Fruit fly (Drosophila melanogaster): ENCODE data around the gene bbx.

Gene bbx

dm6 chrX:21369149-21369988 lies 6.5 kb downstream of the bbx start:
- TF ChIP-seq tai (GFP tag; optimal IDR thresholded peaks at IDR 0.05) = peak; percentile 28
- no peak for TF ChIP-seq Rel (GFP tag; optimal IDR thresholded peaks at IDR 0.05)
- peak; percentile 83 for TF ChIP-seq Rel (tag; optimal IDR thresholded peaks at IDR 0.05)
- no peak for TF ChIP-seq dmrt93B (GFP tag; optimal IDR thresholded peaks at IDR 0.05)
- no peak for TF ChIP-seq HLH106 (tag; optimal IDR thresholded peaks at IDR 0.05)
- no peak for TF ChIP-seq CG32264 (GFP tag; optimal IDR thresholded peaks at IDR 0.05)
- TF ChIP-seq Jra (GFP tag; optimal IDR thresholded peaks at IDR 0.05) = no peak
- peak; percentile 1 for TF ChIP-seq rgr (GFP tag; optimal IDR thresholded peaks at IDR 0.05)
- peak; percentile 12 for TF ChIP-seq OdsH (GFP tag; optimal IDR thresholded peaks at IDR 0.05)
- no peak for TF ChIP-seq N (GFP tag; optimal IDR thresholded peaks at IDR 0.05)
- no peak for TF ChIP-seq Dif (GFP tag; optimal IDR thresholded peaks at IDR 0.05; ENCODE audit: partially characterized antibody)
- no peak for TF ChIP-seq Myc (optimal IDR thresholded peaks at IDR 0.05)
- no peak for TF ChIP-seq sv (GFP tag; optimal IDR thresholded peaks at IDR 0.05)
- TF ChIP-seq Abd-B (GFP tag; optimal IDR thresholded peaks at IDR 0.05) = no peak
- no peak for TF ChIP-seq lola (GFP tag; optimal IDR thresholded peaks at IDR 0.05)
- TF ChIP-seq CrebA (GFP tag; optimal IDR thresholded peaks at IDR 0.05; ENCODE audit: borderline replicate concordance) = no peak
- no peak for TF ChIP-seq pan (optimal IDR thresholded peaks at IDR 0.05)
- TF ChIP-seq dl (GFP tag; optimal IDR thresholded peaks at IDR 0.05; ENCODE audit: insufficient read depth in 1 of 2, partially characterized antibody in 2 of 2) = no peak
- no peak for TF ChIP-seq brk (GFP tag; optimal IDR thresholded peaks at IDR 0.05)
- no peak for TF ChIP-seq Mio (GFP tag; optimal IDR thresholded peaks at IDR 0.05)
- no peak for TF ChIP-seq Hr83 (GFP tag; optimal IDR thresholded peaks at IDR 0.05; ENCODE audit: poor library complexity, severe bottlenecking)
- no peak for TF ChIP-seq Hnf4 (GFP tag; optimal IDR thresholded peaks at IDR 0.05)
- TF ChIP-seq h (GFP tag; optimal IDR thresholded peaks at IDR 0.05) = no peak
- no peak for TF ChIP-seq CG9705 (GFP tag; optimal IDR thresholded peaks at IDR 0.05)
- no peak for TF ChIP-seq psq (GFP tag; optimal IDR thresholded peaks at IDR 0.05)

dm6 chrX:21373659-21374426 lies 11.0 kb downstream of the bbx start, which contains the start of gene slgA:
slgA (plus strand) TSS chrX:21374002.
- peak; percentile 51 for TF ChIP-seq rgr (GFP tag; optimal IDR thresholded peaks at IDR 0.05)
- peak in 1 of 2 experiments; percentile 63 for TF ChIP-seq foxo (GFP tag; optimal IDR thresholded peaks at IDR 0.05)
- no peak for TF ChIP-seq sage (GFP tag; optimal IDR thresholded peaks at IDR 0.05)
- TF ChIP-seq h (GFP tag; optimal IDR thresholded peaks at IDR 0.05) = peak; percentile 54
- no peak for TF ChIP-seq OdsH (GFP tag; optimal IDR thresholded peaks at IDR 0.05)
- no peak for TF ChIP-seq Vsx2 (GFP tag; optimal IDR thresholded peaks at IDR 0.05; ENCODE audit: partially characterized antibody)
- no peak for TF ChIP-seq lola (GFP tag; optimal IDR thresholded peaks at IDR 0.05)
- TF ChIP-seq Hnf4 (GFP tag; optimal IDR thresholded peaks at IDR 0.05) = peak; percentile 70
- TF ChIP-seq Sp1 (GFP tag; optimal IDR thresholded peaks at IDR 0.05) = peak; percentile 36
- no peak for TF ChIP-seq GATAd (GFP tag; optimal IDR thresholded peaks at IDR 0.05)
- TF ChIP-seq N (GFP tag; optimal IDR thresholded peaks at IDR 0.05) = no peak
- TF ChIP-seq Hr83 (GFP tag; optimal IDR thresholded peaks at IDR 0.05; ENCODE audit: poor library complexity, severe bottlenecking) = peak; percentile 76
- TF ChIP-seq dsf (GFP tag; optimal IDR thresholded peaks at IDR 0.05; ENCODE audit: borderline replicate concordance) = no peak
- peak; percentile 13 for TF ChIP-seq Jra (GFP tag; optimal IDR thresholded peaks at IDR 0.05)
- TF ChIP-seq Abd-B (GFP tag; optimal IDR thresholded peaks at IDR 0.05) = no peak
- no peak for TF ChIP-seq Dfd (GFP tag; optimal IDR thresholded peaks at IDR 0.05)
- peak; percentile 2 for TF ChIP-seq br (GFP tag; optimal IDR thresholded peaks at IDR 0.05)
- peak; percentile 15 for TF ChIP-seq CG9705 (GFP tag; optimal IDR thresholded peaks at IDR 0.05)
- peak; percentile 1 for TF ChIP-seq woc (GFP tag; optimal IDR thresholded peaks at IDR 0.05)
- TF ChIP-seq ey (GFP tag; optimal IDR thresholded peaks at IDR 0.05) = peak; percentile 19
- TF ChIP-seq fru (GFP tag; optimal IDR thresholded peaks at IDR 0.05) = peak; percentile 39
- no peak for TF ChIP-seq Hr78 (GFP tag; optimal IDR thresholded peaks at IDR 0.05)
- peak; percentile 24 for TF ChIP-seq Mio (GFP tag; optimal IDR thresholded peaks at IDR 0.05)
- peak; percentile 15 for TF ChIP-seq psq (GFP tag; optimal IDR thresholded peaks at IDR 0.05)
- no peak for TF ChIP-seq dl (GFP tag; optimal IDR thresholded peaks at IDR 0.05; ENCODE audit: insufficient read depth in 1 of 2, partially characterized antibody in 2 of 2)
- no peak for TF ChIP-seq CG32264 (GFP tag; optimal IDR thresholded peaks at IDR 0.05)
- TF ChIP-seq pan (optimal IDR thresholded peaks at IDR 0.05) = no peak
- TF ChIP-seq tai (GFP tag; optimal IDR thresholded peaks at IDR 0.05) = peak; percentile 6
- no peak for TF ChIP-seq brk (GFP tag; optimal IDR thresholded peaks at IDR 0.05)
- TF ChIP-seq jim (GFP tag; optimal IDR thresholded peaks at IDR 0.05) = no peak
- no peak for TF ChIP-seq Dif (GFP tag; optimal IDR thresholded peaks at IDR 0.05; ENCODE audit: partially characterized antibody)
- no peak for TF ChIP-seq Rel (GFP tag; optimal IDR thresholded peaks at IDR 0.05)
- TF ChIP-seq Rel (tag; optimal IDR thresholded peaks at IDR 0.05) = peak; percentile 38
- peak; percentile 29 for TF ChIP-seq dmrt93B (GFP tag; optimal IDR thresholded peaks at IDR 0.05)
- no peak for TF ChIP-seq HLH106 (tag; optimal IDR thresholded peaks at IDR 0.05)
- TF ChIP-seq Myc (optimal IDR thresholded peaks at IDR 0.05) = peak; percentile 19
- no peak for TF ChIP-seq usp (GFP tag; optimal IDR thresholded peaks at IDR 0.05)
- no peak for TF ChIP-seq CrebA (GFP tag; optimal IDR thresholded peaks at IDR 0.05; ENCODE audit: borderline replicate concordance)
- peak; percentile 28 for TF ChIP-seq sv (GFP tag; optimal IDR thresholded peaks at IDR 0.05)

Measured in whole organism, wandering third instar larva.